In genomic region chrIII:6489493-6489892, ce11 we compare ENCODE assay signal across 2 worm cellular contexts.
TF ChIP-seq lines count a peak whose summit lies in the region.

Gene rpt-3 (plus strand): TSS chrIII:6489793.

TF ChIP-seq in whole organism, L4 larva, 104 proteins besides CTCF, POLR2A, EP300 and RAD21:
- TF ChIP-seq nhr-237 (tag; optimal IDR thresholded peaks at IDR 0.05; lab: Kevin White, UChicago) (no peak), Y48G9A.11 (GFP tag; IDR thresholded peaks at IDR 0.05; lab: Robert Waterston, UW) (0 out of 2 replicates have a peak, but pooled peaks have one; percentile 11), pha-4 (GFP tag; IDR thresholded peaks at IDR 0.05; lab: Robert Waterston, UW) (peak; percentile 29; the same call in 1 of the 2 replicates), pha-4 (tag; optimal IDR thresholded peaks at IDR 0.05; lab: Kevin White, UChicago) (no peak)
TF ChIP-seq in whole organism, L4 larva: peak in this region for 2.

TF ChIP-seq in whole organism, young adult, 124 proteins besides CTCF, POLR2A, EP300 and RAD21:
- TF ChIP-seq madf-6 (GFP tag; IDR thresholded peaks at IDR 0.05; lab: Robert Waterston, UW) (peak; percentile 33), ztf-18 (tag; optimal IDR thresholded peaks at IDR 0.05; lab: Kevin White, UChicago) (no peak), rcor-1 (GFP tag; IDR thresholded peaks at IDR 0.05; lab: Robert Waterston, UW) (no peak), ztf-28 (GFP tag; IDR thresholded peaks at IDR 0.05; lab: Robert Waterston, UW) (no peak)
